Fruit fly (Drosophila melanogaster) whole organism, embryonic: ENCODE data around the gene alpha-Spec.

ENCODE experiments used
- Awh ChIP-seq: fragments of 200-800 bp; sonication (Bioruptor generic); IDR thresholded peaks from 2 replicates; pipeline ENCODE4, ENCODE4 v1.3.6; 2022; ENCODE audit warnings: missing biosample characterization, missing genetic modification characterization
- BEAF-32 ChIP-seq: fragments of 200-800 bp; sonication (Bioruptor generic); optimal IDR thresholded peaks from 3 replicates; lab custom pipeline; 2017; ENCODE audit warnings: missing biosample characterization, missing genetic modification characterization, mild to moderate bottlenecking, moderate library complexity, missing genetic modification reagents
- Bteb2 ChIP-seq: fragments of 200-800 bp; sonication (Bioruptor generic); optimal IDR thresholded peaks from 2 replicates; lab custom pipeline; 2016; ENCODE audit warnings: missing biosample characterization, missing genetic modification characterization
- CG13296 ChIP-seq: fragments of 200-800 bp; sonication (Bioruptor generic); optimal IDR thresholded peaks from 3 replicates; lab custom pipeline; 2018; ENCODE audit warnings: missing biosample characterization, mild to moderate bottlenecking, missing genetic modification characterization
- CG13424 ChIP-seq: fragments of 200-800 bp; sonication (Bioruptor generic); optimal IDR thresholded peaks from 2 replicates; lab custom pipeline; 2019; ENCODE audit warnings: missing biosample characterization, mild to moderate bottlenecking, missing genetic modification characterization, moderate library complexity
- CG13894 ChIP-seq: fragments of 200-800 bp; sonication (Bioruptor generic); optimal IDR thresholded peaks from 3 replicates; lab custom pipeline; 2018; ENCODE audit warnings: missing biosample characterization, mild to moderate bottlenecking, missing genetic modification characterization, moderate library complexity
- CG14965 ChIP-seq: fragments of 200-800 bp; sonication (Bioruptor generic); optimal IDR thresholded peaks from 2 replicates; lab custom pipeline; 2016; ENCODE audit warnings: missing biosample characterization, missing genetic modification characterization, borderline replicate concordance
- CG1603 ChIP-seq: fragments of 200-800 bp; sonication (Bioruptor generic); optimal IDR thresholded peaks from 2 replicates; lab custom pipeline; 2019; ENCODE audit warnings: missing biosample characterization, mild to moderate bottlenecking, missing genetic modification characterization, moderate library complexity
- CG17186 ChIP-seq: fragments of 200-800 bp; sonication (Bioruptor generic); optimal IDR thresholded peaks from 3 replicates; lab custom pipeline; 2017; ENCODE audit warnings: missing biosample characterization, missing genetic modification reagents, missing genetic modification characterization
- CG17829 ChIP-seq: fragments of 200-800 bp; optimal IDR thresholded peaks from 2 replicates; lab custom pipeline; 2019; ENCODE audit warnings: missing biosample characterization, mild to moderate bottlenecking, missing genetic modification characterization, moderate library complexity
- CG18619 ChIP-seq: fragments of 200-800 bp; sonication (Bioruptor generic); optimal IDR thresholded peaks from 3 replicates; lab custom pipeline; 2017; ENCODE audit warnings: missing biosample characterization, mild to moderate bottlenecking, missing genetic modification characterization
- CG30020 ChIP-seq: fragments of 200-800 bp; optimal IDR thresholded peaks from 2 replicates; lab custom pipeline; 2019; ENCODE audit warnings: missing biosample characterization, mild to moderate bottlenecking, missing genetic modification characterization, moderate library complexity
- CG31388 ChIP-seq: fragments of 200-800 bp; sonication (Bioruptor generic); optimal IDR thresholded peaks from 2 replicates; lab custom pipeline; 2016; ENCODE audit warnings: missing biosample characterization, missing genetic modification characterization
- CG33213 ChIP-seq: fragments of 200-800 bp; sonication (Bioruptor generic); optimal IDR thresholded peaks from 3 replicates; lab custom pipeline; 2016; ENCODE audit warnings: missing biosample characterization, missing genetic modification characterization
- CG34376 ChIP-seq: fragments of 200-800 bp; sonication (Bioruptor generic); optimal IDR thresholded peaks from 2 replicates; lab custom pipeline; 2018; ENCODE audit warnings: missing biosample characterization, mild to moderate bottlenecking, missing genetic modification characterization
- CG6254 ChIP-seq: fragments of 200-800 bp; sonication (Bioruptor generic); optimal IDR thresholded peaks from 3 replicates; lab custom pipeline; 2017; ENCODE audit warnings: mild to moderate bottlenecking, missing biosample characterization, missing genetic modification reagents, missing genetic modification characterization
- CG6272 ChIP-seq: fragments of 200-800 bp; sonication (Bioruptor generic); IDR thresholded peaks from 2 replicates; pipeline ENCODE4 v1.3.6; 2022; ENCODE audit warnings: missing biosample characterization, missing genetic modification characterization
- CG6791 ChIP-seq: fragments of 200-800 bp; sonication (Bioruptor generic); IDR thresholded peaks from 3 replicates; pipeline ENCODE4 v1.3.6; 2022; ENCODE audit warnings: missing biosample characterization, missing genetic modification characterization; ENCODE audit not compliant: partially characterized antibody
- CG7556 ChIP-seq: fragments of 200-800 bp; sonication (Bioruptor generic); optimal IDR thresholded peaks from 2 replicates; lab custom pipeline; 2017; ENCODE audit warnings: missing biosample characterization, mild to moderate bottlenecking, missing genetic modification characterization
- CHES-1-like ChIP-seq: fragments of 200-800 bp; sonication (Bioruptor generic); optimal IDR thresholded peaks from 2 replicates; lab custom pipeline; 2016; ENCODE audit warnings: missing biosample characterization, missing genetic modification characterization
- CTCF ChIP-seq: fragments of 200-800 bp; sonication (Bioruptor generic); optimal IDR thresholded peaks from 2 replicates; lab custom pipeline; 2017; ENCODE audit warnings: missing biosample characterization, mild to moderate bottlenecking, missing genetic modification characterization, moderate library complexity
- Camta ChIP-seq: fragments of 200-800 bp; sonication (Bioruptor generic); optimal IDR thresholded peaks from 2 replicates; lab custom pipeline; 2016; ENCODE audit warnings: missing biosample characterization, missing genetic modification characterization
- Fer1 ChIP-seq: fragments of 200-800 bp; sonication (Bioruptor generic); optimal IDR thresholded peaks from 2 replicates; lab custom pipeline; 2017; ENCODE audit warnings: missing biosample characterization, mild to moderate bottlenecking, missing genetic modification characterization
- Hsf ChIP-seq: fragments of 200-800 bp; sonication (Bioruptor generic); optimal IDR thresholded peaks from 3 replicates; lab custom pipeline; 2016; ENCODE audit warnings: missing biosample characterization, missing genetic modification characterization
- MBD-R2 ChIP-seq: fragments of 200-800 bp; sonication (Bioruptor generic); IDR thresholded peaks from 2 replicates; pipeline ENCODE4 v1.3.6; 2022; ENCODE audit warnings: missing biosample characterization, missing genetic modification characterization
- Myb ChIP-seq: fragments of 200-800 bp; sonication (Bioruptor generic); optimal IDR thresholded peaks from 2 replicates; lab custom pipeline; 2016; ENCODE audit warnings: missing biosample characterization, missing genetic modification characterization
- NC2β ChIP-seq: fragments of 200-800 bp; sonication (Bioruptor generic); optimal IDR thresholded peaks from 2 replicates; lab custom pipeline; 2016; ENCODE audit warnings: missing biosample characterization, missing genetic modification characterization
- Oli ChIP-seq: fragments of 200-800 bp; sonication (Bioruptor generic); optimal IDR thresholded peaks from 2 replicates; lab custom pipeline; 2018; ENCODE audit warnings: missing biosample characterization, mild to moderate bottlenecking, missing genetic modification characterization, moderate library complexity
- Sin3A ChIP-seq: fragments of >200 bp; optimal IDR thresholded peaks from 2 replicates; lab custom pipeline; 2018
- Xrp1 ChIP-seq: fragments of 200-800 bp; sonication (Bioruptor generic); IDR thresholded peaks from 2 replicates; pipeline ENCODE4 v1.3.6; 2022; ENCODE audit warnings: missing biosample characterization, missing genetic modification characterization
- amos ChIP-seq: fragments of 200-800 bp; sonication (Bioruptor generic); IDR thresholded peaks from 2 replicates; pipeline ENCODE4 v1.3.6; 2022; ENCODE audit warnings: missing biosample characterization, missing genetic modification characterization; ENCODE audit not compliant: partially characterized antibody
- bbx ChIP-seq: fragments of 200-800 bp; sonication (Bioruptor generic); IDR thresholded peaks from 2 replicates; pipeline ENCODE4 v1.3.6; 2022; ENCODE audit warnings: missing biosample characterization, missing genetic modification characterization; ENCODE audit not compliant: partially characterized antibody
- bsh ChIP-seq, 2 experiments: fragments of 200-800 bp; sonication (Bioruptor generic); optimal IDR thresholded peaks; 2 replicates each; lab custom pipeline; 2017 to 2018; ENCODE audit warnings: mild to moderate bottlenecking in 2 of 2, missing biosample characterization in 2 of 2, missing genetic modification characterization in 2 of 2, moderate library complexity in 1 of 2
- chn ChIP-seq: fragments of 200-800 bp; sonication (Bioruptor generic); optimal IDR thresholded peaks from 2 replicates; lab custom pipeline; 2016; ENCODE audit warnings: missing biosample characterization, missing genetic modification characterization
- dimm ChIP-seq: fragments of 200-800 bp; sonication (Bioruptor generic); IDR thresholded peaks from 2 replicates; pipeline ENCODE4 v1.3.6; 2022; ENCODE audit warnings: missing biosample characterization, missing genetic modification characterization
- exex ChIP-seq: fragments of 200-800 bp; sonication (Bioruptor generic); optimal IDR thresholded peaks from 4 replicates; lab custom pipeline; 2018; ENCODE audit warnings: missing biosample characterization, mild to moderate bottlenecking, missing genetic modification characterization, moderate library complexity
- fu2 ChIP-seq: fragments of 200-800 bp; sonication (Bioruptor generic); optimal IDR thresholded peaks from 2 replicates; lab custom pipeline; 2016; ENCODE audit warnings: missing biosample characterization, missing genetic modification characterization
- gem ChIP-seq: fragments of 200-800 bp; sonication (Bioruptor generic); optimal IDR thresholded peaks from 2 replicates; lab custom pipeline; 2019; ENCODE audit warnings: missing biosample characterization, mild to moderate bottlenecking, missing genetic modification characterization, moderate library complexity
- grn ChIP-seq: fragments of 200-800 bp; sonication (Bioruptor generic); optimal IDR thresholded peaks from 3 replicates; lab custom pipeline; 2017; ENCODE audit warnings: missing biosample characterization, missing genetic modification characterization
- gro ChIP-seq: fragments of 200-800 bp; sonication (Bioruptor generic); optimal IDR thresholded peaks from 2 replicates; lab custom pipeline; 2016; ENCODE audit warnings: missing biosample characterization, missing genetic modification characterization
- h ChIP-seq: fragments of >200 bp; optimal IDR thresholded peaks from 2 replicates; lab custom pipeline; 2017
- hb ChIP-seq: fragments of 200-800 bp; sonication (Bioruptor generic); IDR thresholded peaks from 3 replicates; pipeline ENCODE4 v1.3.6; 2022; ENCODE audit warnings: missing biosample characterization, missing genetic modification characterization; ENCODE audit not compliant: partially characterized antibody
- mld ChIP-seq: fragments of 200-800 bp; sonication (Bioruptor generic); IDR thresholded peaks from 3 replicates; pipeline ENCODE4 v1.3.6; 2022; ENCODE audit warnings: missing biosample characterization, missing genetic modification characterization; ENCODE audit not compliant: partially characterized antibody
- phol ChIP-seq: fragments of 200-800 bp; sonication (Bioruptor generic); optimal IDR thresholded peaks from 3 replicates; lab custom pipeline; 2018; ENCODE audit warnings: missing biosample characterization, mild to moderate bottlenecking, missing genetic modification characterization, moderate library complexity
- ranshi ChIP-seq: fragments of 200-800 bp; sonication (Bioruptor generic); IDR thresholded peaks from 2 replicates; pipeline ENCODE4 v1.3.6; 2022; ENCODE audit warnings: missing biosample characterization, missing genetic modification characterization
- run ChIP-seq: fragments of 200-800 bp; sonication (Bioruptor generic); optimal IDR thresholded peaks from 3 replicates; lab custom pipeline; 2018; ENCODE audit warnings: missing biosample characterization, mild to moderate bottlenecking, missing genetic modification characterization
- tna ChIP-seq: fragments of 200-800 bp; sonication (Bioruptor generic); IDR thresholded peaks from 2 replicates; pipeline ENCODE4 v1.3.6; 2022; ENCODE audit warnings: missing biosample characterization, missing genetic modification characterization; ENCODE audit not compliant: partially characterized antibody
- zen ChIP-seq: fragments of 200-800 bp; sonication (Bioruptor generic); optimal IDR thresholded peaks from 3 replicates; lab custom pipeline; 2018; ENCODE audit warnings: missing biosample characterization, mild to moderate bottlenecking, missing genetic modification characterization, moderate library complexity
- zfh1 ChIP-seq: fragments of 200-800 bp; sonication (Bioruptor generic); IDR thresholded peaks from 3 replicates; pipeline ENCODE4 v1.3.6; 2022; ENCODE audit warnings: missing biosample characterization, missing genetic modification characterization

The alpha-Spec gene

dm6 chr3L:1794943-1795696 lies at the start of gene alpha-Spec, which contains the start of the genes dlt and Cdc37 (continued):
- peak; percentile 95 for TF ChIP-seq CTCF
- peak; percentile 60 for TF ChIP-seq bbx (GFP tag; lab: Robert Waterston, UW)
- peak; percentile 15 to 58 for TF ChIP-seq bsh (GFP tag; optimal IDR thresholded peaks at IDR 0.05; lab: Kevin White, UChicago)
- TF ChIP-seq Bteb2 = peak; percentile 6
- peak; percentile 31 for TF ChIP-seq CG30020 (tag; lab: Kevin White, UChicago)
- peak; percentile 61 for TF ChIP-seq gro (GFP tag; lab: Kevin White, UChicago)
- TF ChIP-seq CG34376 (GFP tag; lab: Kevin White, UChicago) = peak; percentile 31
- peak; percentile 59 for TF ChIP-seq CG33213 (GFP tag; lab: Kevin White, UChicago)
- TF ChIP-seq Myb (GFP tag; lab: Kevin White, UChicago) = peak; percentile 45
- peak; percentile 62; the same call in 1 of the 3 replicates for TF ChIP-seq mld
- TF ChIP-seq Oli = no peak
- no peak for TF ChIP-seq CG7556 (GFP tag; lab: Kevin White, UChicago)
- TF ChIP-seq grn (GFP tag; lab: Kevin White, UChicago) = no peak
- TF ChIP-seq amos = peak; percentile 79
- no peak for TF ChIP-seq gem
- no peak for TF ChIP-seq CG14965 (GFP tag; lab: Kevin White, UChicago)
- peak; percentile 6 for TF ChIP-seq Camta (GFP tag; lab: Kevin White, UChicago)
- TF ChIP-seq MBD-R2 (GFP tag; lab: Robert Waterston, UW) = peak; percentile 29; the same call in 1 of the 2 replicates
- 0 out of 2 replicates have a peak, but pooled peaks have one; percentile 9 for TF ChIP-seq Xrp1 (GFP tag; lab: Robert Waterston, UW)
- TF ChIP-seq CG13894 = no peak
- peak; percentile 99 for TF ChIP-seq phol (tag; lab: Kevin White, UChicago)
- TF ChIP-seq CG6272 = no peak
- no peak for TF ChIP-seq CG13296 (GFP tag; lab: Kevin White, UChicago)
- peak; percentile 80 for TF ChIP-seq Sin3A (lab: Kevin White, UChicago)
- TF ChIP-seq run (tag; lab: Kevin White, UChicago) = no peak
- TF ChIP-seq CG31388 (GFP tag; lab: Kevin White, UChicago) = no peak
- TF ChIP-seq CG13424 (tag; lab: Kevin White, UChicago) = peak; percentile 12
- peak; percentile 86 for TF ChIP-seq BEAF-32 (GFP tag; lab: Kevin White, UChicago)
- TF ChIP-seq CG6254 (GFP tag; lab: Kevin White, UChicago) = peak; percentile 72
- TF ChIP-seq dimm = no peak
- TF ChIP-seq CG1603 (tag; lab: Kevin White, UChicago) = peak; percentile 47
- TF ChIP-seq zfh1 (GFP tag; lab: Robert Waterston, UW) = peak; percentile 26; the same call in 1 of the 3 replicates
- peak; percentile 77 for TF ChIP-seq CG17186
- TF ChIP-seq ranshi (GFP tag; lab: Robert Waterston, UW) = no peak
- peak; percentile 70 for TF ChIP-seq CG17829 (tag; lab: Kevin White, UChicago)
- TF ChIP-seq Awh (GFP tag; lab: Robert Waterston, UW) = no peak
- peak; percentile 74 for TF ChIP-seq tna (GFP tag; lab: Robert Waterston, UW)
- TF ChIP-seq zen (tag; lab: Kevin White, UChicago) = peak; percentile 5
- peak; percentile 17 for TF ChIP-seq CHES-1-like
- peak; percentile 66; the same call in 2 of the 3 replicates for TF ChIP-seq CG6791 (GFP tag; lab: Robert Waterston, UW)
- peak; percentile 4 for TF ChIP-seq chn (GFP tag; lab: Kevin White, UChicago)
- peak; percentile 35 for TF ChIP-seq Hsf (GFP tag; lab: Kevin White, UChicago)
- no peak for TF ChIP-seq CG18619 (GFP tag; lab: Kevin White, UChicago)
- peak; percentile 37 for TF ChIP-seq NC2β (GFP tag; lab: Kevin White, UChicago)
- TF ChIP-seq hb (GFP tag; lab: Robert Waterston, UW) = peak; percentile 65
- no peak for TF ChIP-seq h
- TF ChIP-seq fu2 = no peak
- TF ChIP-seq exex (tag; lab: Kevin White, UChicago) = peak; percentile 33
- TF ChIP-seq Fer1 (GFP tag; lab: Kevin White, UChicago) = peak; percentile 9
